Fruit fly (Drosophila melanogaster) whole organism, embryonic: ENCODE data around the gene CG31875.
A peak's percentile ranks its signal among the peaks of the same experiment; 100 is the strongest.

Source experiments
- ATbp ChIP-seq: fragments of 200-800 bp; sonication (Bioruptor generic); optimal IDR thresholded peaks from 2 replicates; lab custom pipeline; 2017; ENCODE audit warnings: missing biosample characterization, mild to moderate bottlenecking, missing genetic modification characterization, missing genetic modification reagents
- Atf-2 ChIP-seq: fragments of 200-800 bp; sonication (Bioruptor generic); optimal IDR thresholded peaks from 2 replicates; lab custom pipeline; 2016; ENCODE audit warnings: missing biosample characterization, missing genetic modification characterization
- BEAF-32 ChIP-seq: fragments of 200-800 bp; sonication (Bioruptor generic); optimal IDR thresholded peaks from 3 replicates; lab custom pipeline; 2017; ENCODE audit warnings: missing biosample characterization, missing genetic modification characterization, mild to moderate bottlenecking, moderate library complexity, missing genetic modification reagents
- Bgb ChIP-seq: fragments of 200-800 bp; sonication (Bioruptor generic); IDR thresholded peaks from 2 replicates; pipeline ENCODE4 v1.3.6; 2022; ENCODE audit warnings: missing biosample characterization, missing genetic modification characterization; ENCODE audit not compliant: partially characterized antibody
- CG10267 ChIP-seq: fragments of 200-800 bp; sonication (Bioruptor generic); optimal IDR thresholded peaks from 2 replicates; lab custom pipeline; 2018; ENCODE audit warnings: missing biosample characterization, mild to moderate bottlenecking, missing genetic modification characterization, moderate library complexity
- CG10321 ChIP-seq: fragments of 200-800 bp; sonication (Bioruptor generic); IDR thresholded peaks from 2 replicates; pipeline ENCODE4 v1.3.6; 2022; ENCODE audit warnings: missing biosample characterization, missing genetic modification characterization
- CG10431 ChIP-seq: fragments of 200-800 bp; sonication (Bioruptor generic); optimal IDR thresholded peaks from 3 replicates; lab custom pipeline; 2018; ENCODE audit warnings: missing biosample characterization, mild to moderate bottlenecking, missing genetic modification characterization
- CG11093 ChIP-seq: fragments of 200-800 bp; sonication (Bioruptor generic); IDR thresholded peaks from 3 replicates; pipeline ENCODE4 v1.3.6; 2022; ENCODE audit warnings: missing biosample characterization, missing genetic modification characterization
- CG11504 ChIP-seq: fragments of 200-800 bp; sonication (Bioruptor generic); optimal IDR thresholded peaks from 3 replicates; lab custom pipeline; 2019; ENCODE audit warnings: missing biosample characterization, mild to moderate bottlenecking, missing genetic modification characterization, moderate library complexity
- CG12299 ChIP-seq: fragments of 200-800 bp; sonication (Bioruptor generic); optimal IDR thresholded peaks from 2 replicates; lab custom pipeline; 2018; ENCODE audit warnings: missing biosample characterization, mild to moderate bottlenecking, missing genetic modification characterization
- CG1233 ChIP-seq: fragments of 200-800 bp; sonication (Bioruptor generic); optimal IDR thresholded peaks from 4 replicates; lab custom pipeline; 2018; ENCODE audit warnings: missing biosample characterization, mild to moderate bottlenecking, missing genetic modification characterization
- CG13894 ChIP-seq: fragments of 200-800 bp; sonication (Bioruptor generic); optimal IDR thresholded peaks from 3 replicates; lab custom pipeline; 2018; ENCODE audit warnings: missing biosample characterization, mild to moderate bottlenecking, missing genetic modification characterization, moderate library complexity
- CG16863 ChIP-seq: fragments of 200-800 bp; sonication (Bioruptor generic); optimal IDR thresholded peaks from 3 replicates; lab custom pipeline; 2016; ENCODE audit warnings: missing biosample characterization, missing genetic modification characterization
- CG2875 ChIP-seq: fragments of 200-800 bp; sonication (Bioruptor generic); optimal IDR thresholded peaks from 2 replicates; lab custom pipeline; 2017; ENCODE audit warnings: missing biosample characterization, mild to moderate bottlenecking, missing genetic modification characterization, missing genetic modification reagents
- CG43689 ChIP-seq: fragments of 200-800 bp; sonication (Bioruptor generic); IDR thresholded peaks from 2 replicates; pipeline ENCODE4 v1.3.6; 2022; ENCODE audit warnings: missing biosample characterization, missing genetic modification characterization
- CG6854 ChIP-seq: fragments of 200-800 bp; sonication (Bioruptor generic); optimal IDR thresholded peaks from 3 replicates; lab custom pipeline; 2017; ENCODE audit warnings: missing biosample characterization, mild to moderate bottlenecking, missing genetic modification characterization
- CG7357 ChIP-seq: fragments of 200-800 bp; sonication (Bioruptor generic); IDR thresholded peaks from 3 replicates; pipeline ENCODE4 v1.3.6; 2022; ENCODE audit warnings: missing biosample characterization, missing genetic modification characterization
- D19A ChIP-seq: fragments of 200-800 bp; optimal IDR thresholded peaks from 3 replicates; lab custom pipeline; 2019; ENCODE audit warnings: missing biosample characterization, mild to moderate bottlenecking, missing genetic modification characterization, moderate library complexity
- Dfd ChIP-seq, 2 experiments: fragments of >200 bp; optimal IDR thresholded peaks; 2 replicates each; lab custom pipeline; 2017; ENCODE audit warnings: missing biosample characterization in 2 of 2, missing genetic modification characterization in 2 of 2
- Dp ChIP-seq: fragments of 200-800 bp; sonication (Bioruptor generic); optimal IDR thresholded peaks from 2 replicates; lab custom pipeline; 2018; ENCODE audit warnings: missing biosample characterization, mild to moderate bottlenecking, missing genetic modification characterization, moderate library complexity
- Fer1 ChIP-seq: fragments of 200-800 bp; sonication (Bioruptor generic); optimal IDR thresholded peaks from 2 replicates; lab custom pipeline; 2017; ENCODE audit warnings: missing biosample characterization, mild to moderate bottlenecking, missing genetic modification characterization
- Nf-YA ChIP-seq: fragments of 200-800 bp; sonication (Bioruptor generic); IDR thresholded peaks from 2 replicates; pipeline ENCODE4 v1.3.6; 2022; ENCODE audit warnings: missing biosample characterization, missing genetic modification characterization
- Nf-YB ChIP-seq: fragments of 200-800 bp; sonication (Bioruptor generic); optimal IDR thresholded peaks from 3 replicates; lab custom pipeline; 2019; ENCODE audit warnings: missing biosample characterization, mild to moderate bottlenecking, missing genetic modification characterization, moderate library complexity
- Vsx1 ChIP-seq: fragments of 200-800 bp; sonication (Bioruptor generic); optimal IDR thresholded peaks from 2 replicates; lab custom pipeline; 2017; ENCODE audit warnings: missing biosample characterization, mild to moderate bottlenecking, missing genetic modification characterization, missing genetic modification reagents
- ash1 ChIP-seq: fragments of 200-800 bp; sonication (Bioruptor generic); optimal IDR thresholded peaks from 2 replicates; lab custom pipeline; 2018; ENCODE audit warnings: missing biosample characterization, mild to moderate bottlenecking, missing genetic modification characterization
- chif ChIP-seq, 2 experiments: fragments of 200-800 bp; sonication (Bioruptor generic); optimal IDR thresholded peaks; 3 replicates each; lab custom pipeline; 2016; ENCODE audit warnings: missing biosample characterization in 2 of 2, missing genetic modification characterization in 2 of 2
- eve ChIP-seq, 2 experiments: fragments of >200 bp; optimal IDR thresholded peaks; 2 replicates each; lab custom pipeline; 2017; ENCODE audit warnings: missing biosample characterization in 2 of 2, missing genetic modification characterization in 2 of 2
- exex ChIP-seq: fragments of 200-800 bp; sonication (Bioruptor generic); optimal IDR thresholded peaks from 4 replicates; lab custom pipeline; 2018; ENCODE audit warnings: missing biosample characterization, mild to moderate bottlenecking, missing genetic modification characterization, moderate library complexity
- gem ChIP-seq: fragments of 200-800 bp; sonication (Bioruptor generic); optimal IDR thresholded peaks from 2 replicates; lab custom pipeline; 2019; ENCODE audit warnings: missing biosample characterization, mild to moderate bottlenecking, missing genetic modification characterization, moderate library complexity
- gfzf ChIP-seq: fragments of 200-800 bp; sonication (Bioruptor generic); optimal IDR thresholded peaks from 2 replicates; lab custom pipeline; 2016; ENCODE audit warnings: missing biosample characterization, mild to moderate bottlenecking, missing genetic modification characterization, moderate library complexity
- h ChIP-seq: fragments of >200 bp; optimal IDR thresholded peaks from 2 replicates; lab custom pipeline; 2017
- hth ChIP-seq: fragments of >200 bp; optimal IDR thresholded peaks from 2 replicates; lab custom pipeline; 2017; ENCODE audit warnings: inconsistent platforms
- insv ChIP-seq, 2 experiments: fragments of 200-800 bp; sonication (Bioruptor generic); optimal IDR thresholded peaks; 3 replicates each; lab custom pipeline; 2016 to 2018; ENCODE audit warnings: missing biosample characterization in 2 of 2, missing genetic modification characterization in 2 of 2
- mld ChIP-seq: fragments of 200-800 bp; sonication (Bioruptor generic); IDR thresholded peaks from 3 replicates; pipeline ENCODE4 v1.3.6; 2022; ENCODE audit warnings: missing biosample characterization, missing genetic modification characterization; ENCODE audit not compliant: partially characterized antibody
- odd ChIP-seq: fragments of 200-800 bp; sonication (Bioruptor generic); optimal IDR thresholded peaks from 2 replicates; lab custom pipeline; 2017; ENCODE audit warnings: missing biosample characterization, mild to moderate bottlenecking, missing genetic modification characterization
- ranshi ChIP-seq: fragments of 200-800 bp; sonication (Bioruptor generic); IDR thresholded peaks from 2 replicates; pipeline ENCODE4 v1.3.6; 2022; ENCODE audit warnings: missing biosample characterization, missing genetic modification characterization
- row ChIP-seq: fragments of 200-800 bp; sonication (Bioruptor generic); IDR thresholded peaks from 3 replicates; pipeline ENCODE4 v1.3.6; 2022; ENCODE audit warnings: missing biosample characterization, missing genetic modification characterization
- sim ChIP-seq: fragments of 200-800 bp; sonication (Bioruptor generic); IDR thresholded peaks from 2 replicates; pipeline ENCODE4 v1.3.6; 2022; ENCODE audit warnings: missing biosample characterization, missing genetic modification characterization
- sisA ChIP-seq: fragments of 200-800 bp; sonication (Bioruptor generic); IDR thresholded peaks from 2 replicates; pipeline ENCODE4 v1.3.6; 2022; ENCODE audit warnings: missing biosample characterization, missing genetic modification characterization
- slbo ChIP-seq: fragments of 200-800 bp; sonication (Bioruptor generic); IDR thresholded peaks from 2 replicates; pipeline ENCODE4 v1.3.6; 2022; ENCODE audit warnings: missing biosample characterization, missing genetic modification characterization
- sna ChIP-seq: fragments of 200-800 bp; sonication (Bioruptor generic); IDR thresholded peaks from 2 replicates; pipeline ENCODE4 v1.3.6; 2022; ENCODE audit warnings: missing biosample characterization, missing genetic modification characterization; ENCODE audit not compliant: partially characterized antibody
- sr ChIP-seq: fragments of 200-800 bp; sonication (Bioruptor generic); IDR thresholded peaks from 3 replicates; pipeline ENCODE4 v1.3.6; 2022; ENCODE audit warnings: missing biosample characterization, missing genetic modification characterization
- ttk ChIP-seq: fragments of 200-800 bp; sonication (Bioruptor generic); IDR thresholded peaks from 2 replicates; pipeline ENCODE4 v2.1.2; 2022; ENCODE audit warnings: missing biosample characterization, missing genetic modification characterization
- unc-4 ChIP-seq: fragments of 200-800 bp; sonication (Bioruptor generic); IDR thresholded peaks from 2 replicates; pipeline ENCODE4 v1.3.6; 2022; ENCODE audit warnings: missing biosample characterization, missing genetic modification characterization; ENCODE audit not compliant: partially characterized antibody
- usp ChIP-seq: fragments of >200 bp; optimal IDR thresholded peaks from 2 replicates; lab custom pipeline; 2017; ENCODE audit warnings: missing biosample characterization, missing genetic modification characterization
- vvl ChIP-seq: fragments of 200-800 bp; sonication (Bioruptor generic); IDR thresholded peaks from 2 replicates; pipeline ENCODE4 v1.3.6; 2022; ENCODE audit warnings: missing biosample characterization, missing genetic modification characterization
- wdn ChIP-seq: fragments of 200-800 bp; sonication (Bioruptor generic); IDR thresholded peaks from 2 replicates; pipeline ENCODE4 v1.3.6; 2022; ENCODE audit warnings: missing biosample characterization, missing genetic modification characterization
- z ChIP-seq: fragments of 200-800 bp; sonication (Bioruptor generic); IDR thresholded peaks from 3 replicates; pipeline ENCODE4 v1.3.6; 2022; ENCODE audit warnings: missing biosample characterization, missing genetic modification characterization
- zfh1 ChIP-seq: fragments of 200-800 bp; sonication (Bioruptor generic); IDR thresholded peaks from 3 replicates; pipeline ENCODE4 v1.3.6; 2022; ENCODE audit warnings: missing biosample characterization, missing genetic modification characterization

CG31875 gene

dm6 chr2L:10009800-10010658, 7.5 kb upstream of the CG31875 start (continued):
- TF ChIP-seq CG2875 (GFP tag; lab: Kevin White, UChicago) (peak; percentile 90), hth (lab: Kevin White, UChicago) (no peak), Atf-2 (GFP tag; lab: Kevin White, UChicago) (peak; percentile 97), Nf-YB (GFP tag; lab: Kevin White, UChicago) (peak; percentile 80), Dp (GFP tag; lab: Kevin White, UChicago) (peak; percentile 14), sna (GFP tag; lab: Robert Waterston, UW) (0 out of 2 replicates have a peak, but pooled peaks have one; percentile 18), eve (GFP tag; optimal IDR thresholded peaks at IDR 0.05; lab: Kevin White, UChicago) (peak in 1 of 2 experiments; percentile 96), sim (GFP tag; lab: Robert Waterston, UW) (peak; percentile 90), gfzf (peak; percentile 16), slbo (GFP tag; lab: Robert Waterston, UW) (peak; percentile 99), exex (no peak), BEAF-32 (GFP tag; lab: Kevin White, UChicago) (no peak), Nf-YA (peak; percentile 95), zfh1 (peak; percentile 98), odd (peak; percentile 93), D19A (tag; lab: Kevin White, UChicago) (peak; percentile 91), chif (GFP tag; optimal IDR thresholded peaks at IDR 0.05; lab: Kevin White, UChicago) (peak; percentile 97 to 98), z (peak; percentile 74; the same call in 2 of the 3 replicates), ash1 (GFP tag; lab: Kevin White, UChicago) (peak; percentile 94), CG43689 (peak; percentile 93), mld (GFP tag; lab: Robert Waterston, UW) (no peak), CG1233 (GFP tag; lab: Kevin White, UChicago) (peak; percentile 95), CG10267 (tag; lab: Kevin White, UChicago) (peak; percentile 88), CG10431 (GFP tag; lab: Kevin White, UChicago) (peak; percentile 99), CG11504 (tag; lab: Kevin White, UChicago) (peak; percentile 95), ttk (GFP tag; lab: Robert Waterston, UW) (peak; percentile 96), CG11093 (GFP tag; lab: Robert Waterston, UW) (peak; percentile 96), CG6854 (GFP tag; lab: Kevin White, UChicago) (peak; percentile 91), ATbp (GFP tag; lab: Kevin White, UChicago) (peak; percentile 94), Vsx1 (GFP tag; lab: Kevin White, UChicago) (peak; percentile 82), usp (GFP tag; lab: Kevin White, UChicago) (no peak), wdn (GFP tag; lab: Robert Waterston, UW) (peak; percentile 98), CG7357 (GFP tag; lab: Robert Waterston, UW) (peak; percentile 91), sr (peak; percentile 92), CG13894 (no peak), insv (GFP tag; optimal IDR thresholded peaks at IDR 0.05; lab: Kevin White, UChicago) (peak; percentile 14 to 26), Bgb (GFP tag; lab: Robert Waterston, UW) (no peak; the same call in 1 of the 2 replicates), CG12299 (tag; lab: Kevin White, UChicago) (peak; percentile 94), h (lab: Kevin White, UChicago) (no peak), ranshi (peak; percentile 98), CG16863 (GFP tag; lab: Kevin White, UChicago) (peak; percentile 97), unc-4 (GFP tag; lab: Robert Waterston, UW) (0 out of 2 replicates have a peak, but pooled peaks have one; percentile 14), row (GFP tag; lab: Robert Waterston, UW) (peak; percentile 98), Fer1 (GFP tag; lab: Kevin White, UChicago) (no peak), vvl (GFP tag; lab: Robert Waterston, UW) (peak; percentile 99), CG10321 (GFP tag; lab: Robert Waterston, UW) (peak; percentile 79), Dfd (GFP tag; optimal IDR thresholded peaks at IDR 0.05; lab: Kevin White, UChicago) (no peak), sisA (GFP tag; lab: Robert Waterston, UW) (peak; percentile 97), gem (tag; lab: Kevin White, UChicago) (peak; percentile 97)
